Worm (Caenorhabditis elegans): ENCODE results near the gene C28A5.6.

C28A5.6 gene

ce11 chrIII:4417956-4418355 is 11.3 kb downstream of the C28A5.6 start, which contains the start of the genes R07E5.19 and pdcd-2:
R07E5.19 (minus strand) TSS chrIII:4418056.
pdcd-2 (minus strand) TSS chrIII:4418057.
- TF ChIP-seq him-1 (tag; optimal IDR thresholded peaks at IDR 0.05) (no peak), W03F9.2 (tag; optimal IDR thresholded peaks at IDR 0.05) (no peak), dao-5 (tag; optimal IDR thresholded peaks at IDR 0.05) (no peak)

- TF ChIP-seq dao-5 (tag; optimal IDR thresholded peaks at IDR 0.05) (no peak), him-1 (tag; optimal IDR thresholded peaks at IDR 0.05) (no peak), W03F9.2 (tag; optimal IDR thresholded peaks at IDR 0.05) (no peak)
Measured at ce11 chrIII:4415135-4415534, 14.2 kb downstream of the C28A5.6 start, which contains the start of gene R07E5.11. R07E5.11 (minus strand) TSS chrIII:4415235.

- TF ChIP-seq him-1 (tag; optimal IDR thresholded peaks at IDR 0.05) (no peak), dao-5 (tag; optimal IDR thresholded peaks at IDR 0.05) (no peak), W03F9.2 (tag; optimal IDR thresholded peaks at IDR 0.05) (no peak)
Measured at ce11 chrIII:4413099-4413498, 16.2 kb downstream of the C28A5.6 start, which contains the start of gene mpc-1. mpc-1 (plus strand) TSS chrIII:4413457.

- TF ChIP-seq dao-5 (tag; optimal IDR thresholded peaks at IDR 0.05), result no peak
Measured at ce11 chrIII:4412108-4413009, 16.9 kb downstream of the C28A5.6 start.

ce11 chrIII:4408251-4408650 is 21.1 kb downstream of the C28A5.6 start, which contains the start of gene gpch-1:
gpch-1 (plus strand) TSS chrIII:4408551.
- no peak for TF ChIP-seq dao-5 (tag; optimal IDR thresholded peaks at IDR 0.05)
- TF ChIP-seq him-1 (tag; optimal IDR thresholded peaks at IDR 0.05), result no peak
- no peak for TF ChIP-seq W03F9.2 (tag; optimal IDR thresholded peaks at IDR 0.05)

- TF ChIP-seq dao-5 (tag; optimal IDR thresholded peaks at IDR 0.05), result no peak
- no peak for TF ChIP-seq W03F9.2 (tag; optimal IDR thresholded peaks at IDR 0.05)
- TF ChIP-seq him-1 (tag; optimal IDR thresholded peaks at IDR 0.05), result no peak
Measured at ce11 chrIII:4407144-4407543, 22.2 kb downstream of the C28A5.6 start, which contains the start of gene prdx-3. prdx-3 (plus strand) TSS chrIII:4407444.

ce11 chrIII:4405986-4406385 is 23.3 kb downstream of the C28A5.6 start, which contains the start of gene rnp-4:
rnp-4 (plus strand) TSS chrIII:4406286.
- TF ChIP-seq him-1 (tag; optimal IDR thresholded peaks at IDR 0.05) (no peak), W03F9.2 (tag; optimal IDR thresholded peaks at IDR 0.05) (no peak), dao-5 (tag; optimal IDR thresholded peaks at IDR 0.05) (no peak)

- no peak for TF ChIP-seq dao-5 (tag; optimal IDR thresholded peaks at IDR 0.05)
Measured at ce11 chrIII:4404339-4404836, 24.9 kb downstream of the C28A5.6 start, which contains the start of the genes R07E5.17 and snfc-5. R07E5.17 (minus strand) TSS chrIII:4404436. snfc-5 (plus strand) TSS chrIII:4404786.

ce11 chrIII:4401142-4401541 is 28.2 kb downstream of the C28A5.6 start, which contains the start of gene R07E5.15:
R07E5.15 (plus strand) TSS chrIII:4401442.
- no peak for TF ChIP-seq W03F9.2 (tag; optimal IDR thresholded peaks at IDR 0.05)
- TF ChIP-seq him-1 (tag; optimal IDR thresholded peaks at IDR 0.05), result no peak
- no peak for TF ChIP-seq dao-5 (tag; optimal IDR thresholded peaks at IDR 0.05)

- no peak for TF ChIP-seq him-1 (tag; optimal IDR thresholded peaks at IDR 0.05)
- TF ChIP-seq W03F9.2 (tag; optimal IDR thresholded peaks at IDR 0.05), result no peak
- no peak for TF ChIP-seq dao-5 (tag; optimal IDR thresholded peaks at IDR 0.05)
Measured at ce11 chrIII:4398463-4398862, 30.8 kb downstream of the C28A5.6 start, which contains the start of gene R07E5.6. R07E5.6 (plus strand) TSS chrIII:4398763.

- TF ChIP-seq W03F9.2 (tag; optimal IDR thresholded peaks at IDR 0.05) (no peak), him-1 (tag; optimal IDR thresholded peaks at IDR 0.05) (no peak), dao-5 (tag; optimal IDR thresholded peaks at IDR 0.05) (no peak)
Measured at ce11 chrIII:4397115-4397514, 32.2 kb downstream of the C28A5.6 start, which contains the start of gene R07E5.5. R07E5.5 (plus strand) TSS chrIII:4397415.

- TF ChIP-seq him-1 (tag; optimal IDR thresholded peaks at IDR 0.05) (no peak), dao-5 (tag; optimal IDR thresholded peaks at IDR 0.05) (no peak), W03F9.2 (tag; optimal IDR thresholded peaks at IDR 0.05) (no peak)
Measured at ce11 chrIII:4395857-4396256, 33.4 kb downstream of the C28A5.6 start.

ce11 chrIII:4394496-4394895 is 34.8 kb downstream of the C28A5.6 start, which contains the start of gene R07E5.4:
R07E5.4 (plus strand) TSS chrIII:4394796.
- no peak for TF ChIP-seq dao-5 (tag; optimal IDR thresholded peaks at IDR 0.05)
- no peak for TF ChIP-seq him-1 (tag; optimal IDR thresholded peaks at IDR 0.05)
- TF ChIP-seq W03F9.2 (tag; optimal IDR thresholded peaks at IDR 0.05), result no peak

- TF ChIP-seq dao-5 (tag; optimal IDR thresholded peaks at IDR 0.05), result no peak
- TF ChIP-seq him-1 (tag; optimal IDR thresholded peaks at IDR 0.05), result no peak
- TF ChIP-seq W03F9.2 (tag; optimal IDR thresholded peaks at IDR 0.05), result no peak
Measured at ce11 chrIII:4391938-4392337, 37.4 kb downstream of the C28A5.6 start.

Measured in whole organism, L4/young adult.